Fruit fly (Drosophila melanogaster) ovary, adult (tissue): Measurements from ENCODE around the gene Ptp10D.

ENCODE experiments used
- CG17801 ChIP-seq: fragments of 200-800 bp; optimal IDR thresholded peaks from 2 replicates; lab custom pipeline; 2019; ENCODE audit warnings: missing biosample characterization, mild to moderate bottlenecking, missing genetic modification characterization, moderate library complexity; ENCODE audit not compliant: partially characterized antibody

Gene Ptp10D

dm6 chrX:11720138-11720537 lies 98.3 kb downstream of the Ptp10D start, which contains the start of gene Tango10:
Gene Tango10 (plus strand): TSS chrX:11720245.
- peak; percentile 70 for TF ChIP-seq CG17801 (GFP tag; lab: Kevin White, UChicago)

dm6 chrX:11723946-11724345 lies 102.1 kb downstream of the Ptp10D start, which contains the start of gene CG15221:
Gene CG15221 (plus strand): TSS chrX:11724246.
- no peak for TF ChIP-seq CG17801 (GFP tag; lab: Kevin White, UChicago)
